Worm (Caenorhabditis elegans) whole organism, L3 larva: Measurements from ENCODE around the gene F20D6.11.

Experiments
- R02D3.7 ChIP-seq: fragments of 150-350 bp; optimal IDR thresholded peaks from 2 replicates; lab custom pipeline; 2014; ENCODE audit warnings: missing biosample characterization, missing genetic modification characterization
- aly-2 ChIP-seq: fragments of 150-350 bp; optimal IDR thresholded peaks from 2 replicates; lab custom pipeline; 2014; ENCODE audit warnings: missing biosample characterization, missing genetic modification characterization
- ama-1 ChIP-seq: fragments of 150-350 bp; optimal IDR thresholded peaks from 2 replicates; lab custom pipeline; 2018
- ceh-16 ChIP-seq: sonication (generic microtip); optimal IDR thresholded peaks from 2 replicates; lab custom pipeline; 2017; ENCODE audit warnings: missing biosample characterization, missing genetic modification characterization
- ceh-28 ChIP-seq: fragments of 150-350 bp; optimal IDR thresholded peaks from 2 replicates; lab custom pipeline; 2014; ENCODE audit warnings: missing biosample characterization, missing genetic modification reagents, missing genetic modification characterization
- ceh-82 ChIP-seq: fragments of 150-350 bp; optimal IDR thresholded peaks from 2 replicates; lab custom pipeline; 2014; ENCODE audit warnings: missing biosample characterization, missing genetic modification characterization
- ceh-9 ChIP-seq: sonication (generic microtip); optimal IDR thresholded peaks from 2 replicates; lab custom pipeline; 2018; ENCODE audit warnings: missing biosample characterization, missing genetic modification characterization
- daf-12 ChIP-seq: fragments of 150-350 bp; optimal IDR thresholded peaks from 2 replicates; lab custom pipeline; 2014; ENCODE audit warnings: missing biosample characterization, missing genetic modification reagents, missing genetic modification characterization
- egl-27 ChIP-seq: sonication (generic microtip); optimal IDR thresholded peaks from 4 replicates; lab custom pipeline; 2017; ENCODE audit warnings: missing biosample characterization, missing genetic modification reagents, missing genetic modification characterization
- elt-1 ChIP-seq: fragments of 150-350 bp; optimal IDR thresholded peaks from 2 replicates; lab custom pipeline; 2014; ENCODE audit warnings: missing biosample characterization, missing genetic modification characterization
- elt-3 ChIP-seq, 3 experiments: fragments of 150-350 bp in 1 of 3; sonication (generic microtip) in 2 of 3; optimal IDR thresholded peaks; 2 replicates in 2 of 3; 4 replicates in 1 of 3; lab custom pipeline; 2014 to 2017; ENCODE audit warnings: missing biosample characterization in 3 of 3, missing genetic modification characterization in 3 of 3
- eor-1 ChIP-seq, 2 experiments: fragments of 150-350 bp; optimal IDR thresholded peaks; 2 replicates each; lab custom pipeline; 2014 to 2018; ENCODE audit warnings: missing biosample characterization in 2 of 2, missing genetic modification characterization in 2 of 2
- fkh-2 ChIP-seq: fragments of 150-350 bp; optimal IDR thresholded peaks from 2 replicates; lab custom pipeline; 2014; ENCODE audit warnings: missing biosample characterization, missing genetic modification reagents, missing genetic modification characterization
- fos-1 ChIP-seq: fragments of 150-350 bp; optimal IDR thresholded peaks from 2 replicates; lab custom pipeline; 2014; ENCODE audit warnings: missing biosample characterization, missing genetic modification characterization
- hmg-11 ChIP-seq: sonication (generic microtip); optimal IDR thresholded peaks from 2 replicates; lab custom pipeline; 2016; ENCODE audit warnings: missing genetic modification characterization, missing compliant biosample characterization
- lin-15B ChIP-seq: fragments of 150-350 bp; optimal IDR thresholded peaks from 2 replicates; lab custom pipeline; 2014; ENCODE audit warnings: missing biosample characterization, missing genetic modification characterization
- lin-39 ChIP-seq: fragments of 150-350 bp; optimal IDR thresholded peaks from 2 replicates; lab custom pipeline; 2018; ENCODE audit warnings: missing biosample characterization, missing genetic modification reagents, missing genetic modification characterization
- lsy-12 ChIP-seq: sonication (generic microtip); optimal IDR thresholded peaks from 2 replicates; lab custom pipeline; 2016; ENCODE audit warnings: mild to moderate bottlenecking, missing genetic modification characterization, missing compliant biosample characterization
- mdl-1 ChIP-seq: fragments of 150-350 bp; optimal IDR thresholded peaks from 2 replicates; lab custom pipeline; 2014; ENCODE audit warnings: missing biosample characterization, missing genetic modification characterization
- mml-1 ChIP-seq: fragments of 150-350 bp; sonication (generic microtip); optimal IDR thresholded peaks from 3 replicates; lab custom pipeline; 2014; ENCODE audit warnings: missing biosample characterization, missing genetic modification characterization
- nfya-1 ChIP-seq: sonication (generic microtip); optimal IDR thresholded peaks from 2 replicates; lab custom pipeline; 2017; ENCODE audit warnings: missing genetic modification characterization, mild to moderate bottlenecking, missing compliant biosample characterization, antibody characterized with exemption, moderate library complexity; ENCODE audit not compliant: insufficient read depth
- nhr-12 ChIP-seq: fragments of 150-350 bp; optimal IDR thresholded peaks from 2 replicates; lab custom pipeline; 2014; ENCODE audit warnings: missing biosample characterization, missing genetic modification characterization
- nhr-23 ChIP-seq: fragments of 150-350 bp; optimal IDR thresholded peaks from 2 replicates; lab custom pipeline; 2014; ENCODE audit warnings: missing biosample characterization, missing genetic modification reagents, missing genetic modification characterization
- nhr-237 ChIP-seq: fragments of 150-350 bp; optimal IDR thresholded peaks from 2 replicates; lab custom pipeline; 2014; ENCODE audit warnings: missing biosample characterization, missing genetic modification characterization
- nhr-25 ChIP-seq: sonication (generic microtip); optimal IDR thresholded peaks from 2 replicates; lab custom pipeline; 2017; ENCODE audit warnings: missing biosample characterization, missing genetic modification characterization
- nhr-28 ChIP-seq: fragments of 150-350 bp; optimal IDR thresholded peaks from 2 replicates; lab custom pipeline; 2014; ENCODE audit warnings: missing biosample characterization, missing genetic modification characterization
- nhr-43 ChIP-seq: sonication (generic microtip); optimal IDR thresholded peaks from 2 replicates; lab custom pipeline; 2016; ENCODE audit warnings: mild to moderate bottlenecking, missing genetic modification characterization, missing compliant biosample characterization; ENCODE audit not compliant: poor library complexity, severe bottlenecking
- nhr-76 ChIP-seq: fragments of 150-350 bp; sonication (generic microtip); optimal IDR thresholded peaks from 5 replicates; lab custom pipeline; 2014; ENCODE audit warnings: missing biosample characterization, missing genetic modification characterization
- pha-4 ChIP-seq: fragments of 150-350 bp; optimal IDR thresholded peaks from 2 replicates; lab custom pipeline; 2014; ENCODE audit warnings: missing biosample characterization, missing genetic modification reagents, missing genetic modification characterization
- pqm-1 ChIP-seq: fragments of 150-350 bp; optimal IDR thresholded peaks from 2 replicates; lab custom pipeline; 2017; ENCODE audit warnings: missing biosample characterization, missing genetic modification characterization, inconsistent platforms
- sea-2 ChIP-seq: fragments of 150-350 bp; sonication (generic microtip); optimal IDR thresholded peaks from 4 replicates; lab custom pipeline; 2014; ENCODE audit warnings: missing biosample characterization, missing genetic modification reagents, missing genetic modification characterization
- snpc-4 ChIP-seq: fragments of 150-350 bp; optimal IDR thresholded peaks from 2 replicates; lab custom pipeline; 2014; ENCODE audit warnings: missing biosample characterization, missing genetic modification characterization
- tbx-2 ChIP-seq: sonication (generic microtip); optimal IDR thresholded peaks from 2 replicates; lab custom pipeline; 2016; ENCODE audit warnings: mild to moderate bottlenecking, missing genetic modification characterization, missing compliant biosample characterization
- unc-62 ChIP-seq: fragments of 150-350 bp; sonication (generic microtip); optimal IDR thresholded peaks from 4 replicates; lab custom pipeline; 2014; ENCODE audit warnings: missing biosample characterization, missing genetic modification reagents, missing genetic modification characterization
- zag-1 ChIP-seq: fragments of 150-350 bp; optimal IDR thresholded peaks from 2 replicates; lab custom pipeline; 2014; ENCODE audit warnings: missing biosample characterization, missing genetic modification characterization
- ztf-11 ChIP-seq: fragments of 150-350 bp; optimal IDR thresholded peaks from 2 replicates; lab custom pipeline; 2014; ENCODE audit warnings: missing biosample characterization, missing genetic modification characterization
- ztf-4 ChIP-seq: fragments of 150-350 bp; optimal IDR thresholded peaks from 2 replicates; lab custom pipeline; 2014; ENCODE audit warnings: missing biosample characterization, missing genetic modification characterization

F20D6.11 gene

ce11 chrV:8223417-8223816 is 24.5 kb upstream of the F20D6.11 start:
- TF ChIP-seq zag-1 (no peak), ceh-16 (tag; lab: Kevin White, UChicago) (no peak), snpc-4 (tag; lab: Kevin White, UChicago) (no peak), elt-1 (tag; lab: Kevin White, UChicago) (no peak), elt-3 (tag; optimal IDR thresholded peaks at IDR 0.05; lab: Kevin White, UChicago) (no peak), tbx-2 (no peak), eor-1 (tag; optimal IDR thresholded peaks at IDR 0.05; lab: Kevin White, UChicago) (no peak), aly-2 (no peak), sea-2 (GFP tag; lab: Kevin White, UChicago) (no peak), fkh-2 (tag; lab: Kevin White, UChicago) (no peak), pqm-1 (tag; lab: Kevin White, UChicago) (no peak), lin-39 (tag; lab: Kevin White, UChicago) (no peak), R02D3.7 (tag; lab: Kevin White, UChicago) (no peak), nhr-23 (tag; lab: Kevin White, UChicago) (no peak), ceh-28 (no peak), hmg-11 (no peak)

ce11 chrV:8221083-8221538 is 22.2 kb upstream of the F20D6.11 start, which contains the start of the genes cogc-6 and air-1:
Gene cogc-6, minus strand, starts transcription at chrV:8221316.
Gene air-1, plus strand, starts transcription at chrV:8221488.
- TF ChIP-seq ztf-4 (tag; lab: Kevin White, UChicago) (no peak), eor-1 (tag; optimal IDR thresholded peaks at IDR 0.05; lab: Kevin White, UChicago) (no peak), ama-1 (lab: Kevin White, UChicago) (no peak), tbx-2 (no peak), pha-4 (peak; percentile 43), unc-62 (GFP tag; lab: Kevin White, UChicago) (no peak), mdl-1 (tag; lab: Kevin White, UChicago) (no peak), nfya-1 (tag; lab: Kevin White, UChicago) (peak; percentile 41), snpc-4 (tag; lab: Kevin White, UChicago) (peak; percentile 53), nhr-12 (tag; lab: Kevin White, UChicago) (no peak), zag-1 (no peak), nhr-43 (tag; lab: Kevin White, UChicago) (no peak), nhr-25 (tag; lab: Kevin White, UChicago) (no peak), mml-1 (tag; lab: Kevin White, UChicago) (no peak), ceh-9 (tag; lab: Kevin White, UChicago) (no peak), nhr-237 (tag; lab: Kevin White, UChicago) (no peak), fos-1 (no peak), nhr-23 (tag; lab: Kevin White, UChicago) (peak; percentile 35), ceh-16 (tag; lab: Kevin White, UChicago) (no peak), daf-12 (tag; lab: Kevin White, UChicago) (no peak), nhr-76 (no peak), lsy-12 (no peak), R02D3.7 (tag; lab: Kevin White, UChicago) (no peak), lin-15B (tag; lab: Kevin White, UChicago) (peak; percentile 25), ceh-28 (peak; percentile 60), nhr-28 (tag; lab: Kevin White, UChicago) (no peak)

- TF ChIP-seq egl-27 (no peak), ceh-82 (tag; lab: Kevin White, UChicago) (no peak), R02D3.7 (tag; lab: Kevin White, UChicago) (no peak), elt-3 (tag; optimal IDR thresholded peaks at IDR 0.05; lab: Kevin White, UChicago) (no peak), elt-1 (tag; lab: Kevin White, UChicago) (no peak), fos-1 (no peak), sea-2 (GFP tag; lab: Kevin White, UChicago) (no peak), hmg-11 (no peak), snpc-4 (tag; lab: Kevin White, UChicago) (no peak), pqm-1 (tag; lab: Kevin White, UChicago) (no peak), ceh-28 (no peak), ztf-11 (tag; lab: Kevin White, UChicago) (no peak)
Observed at ce11 chrV:8219550-8219949, 20.7 kb upstream of the F20D6.11 start.
